Fruit fly (Drosophila melanogaster): ENCODE measurements around the gene CG43331.

- TF ChIP-seq tai (GFP tag; optimal IDR thresholded peaks at IDR 0.05) = no peak
- no peak for TF ChIP-seq CG32264 (GFP tag; optimal IDR thresholded peaks at IDR 0.05)
- TF ChIP-seq Vsx2 (GFP tag; optimal IDR thresholded peaks at IDR 0.05; ENCODE audit: partially characterized antibody) = peak; percentile 61
- TF ChIP-seq fru (GFP tag; optimal IDR thresholded peaks at IDR 0.05) = no peak
- peak; percentile 65 for TF ChIP-seq Dif (GFP tag; optimal IDR thresholded peaks at IDR 0.05; ENCODE audit: partially characterized antibody)
- no peak for TF ChIP-seq Abd-B (GFP tag; optimal IDR thresholded peaks at IDR 0.05)
- no peak for TF ChIP-seq dmrt93B (GFP tag; optimal IDR thresholded peaks at IDR 0.05)
- no peak for TF ChIP-seq br (GFP tag; optimal IDR thresholded peaks at IDR 0.05)
- TF ChIP-seq N (GFP tag; optimal IDR thresholded peaks at IDR 0.05) = no peak
- no peak for TF ChIP-seq psq (GFP tag; optimal IDR thresholded peaks at IDR 0.05)
Observed at dm6 chr3L:22465486-22466402, 37.9 kb downstream of the CG43331 start, which contains the start of gene CG11438.

Measured in whole organism, wandering third instar larva.